Worm (Caenorhabditis elegans) whole organism, young adult: Measurements from ENCODE around the gene Y42H9AR.4.
A peak's percentile ranks its signal among the peaks of the same experiment; 100 is the strongest.

ENCODE experiments used
- F22D6.2 ChIP-seq: sonication (generic microtip); optimal IDR thresholded peaks from 2 replicates; lab custom pipeline; 2016; ENCODE audit warnings: mild to moderate bottlenecking, missing genetic modification characterization, missing compliant biosample characterization
- F23B12.7 ChIP-seq: sonication (generic microtip); optimal IDR thresholded peaks from 2 replicates; lab custom pipeline; 2017; ENCODE audit warnings: missing genetic modification characterization, mild to moderate bottlenecking, missing compliant biosample characterization, antibody characterized with exemption, moderate library complexity; ENCODE audit not compliant: insufficient read depth
- F33H1.4 ChIP-seq: fragments of 200-800 bp; sonication (Bioruptor generic); IDR thresholded peaks from 2 replicates; pipeline ENCODE4 v1.3.6; 2022; ENCODE audit warnings: missing genetic modification reagents, missing genetic modification characterization, missing compliant biosample characterization
- F37B4.10 ChIP-seq: fragments of 200-800 bp; sonication (Bioruptor generic); IDR thresholded peaks from 2 replicates; pipeline ENCODE4 v1.3.6; 2022; ENCODE audit warnings: missing genetic modification characterization, missing compliant biosample characterization
- F49E8.2 ChIP-seq: sonication (generic microtip); optimal IDR thresholded peaks from 3 replicates; lab custom pipeline; 2017; ENCODE audit warnings: missing genetic modification characterization, mild to moderate bottlenecking, missing compliant biosample characterization, antibody characterized with exemption, moderate library complexity; ENCODE audit not compliant: insufficient read depth
- F57C9.4 ChIP-seq: sonication (generic microtip); optimal IDR thresholded peaks from 2 replicates; lab custom pipeline; 2017; ENCODE audit warnings: mild to moderate bottlenecking, missing genetic modification characterization, missing compliant biosample characterization
- K12H6.12 ChIP-seq: fragments of 200-800 bp; sonication (Bioruptor generic); optimal IDR thresholded peaks from 2 replicates; lab custom pipeline; 2018; ENCODE audit warnings: mild to moderate bottlenecking, missing genetic modification characterization, missing compliant biosample characterization
- Y53F4B.3 ChIP-seq: fragments of 200-800 bp; sonication (Bioruptor generic); IDR thresholded peaks from 2 replicates; pipeline ENCODE4 v1.3.6; 2022; ENCODE audit warnings: missing genetic modification reagents, missing genetic modification characterization, missing compliant biosample characterization
- Y53G8AR.9 ChIP-seq: fragments of 200-800 bp; sonication (Bioruptor generic); conservative IDR thresholded peaks from 2 replicates; pipeline ENCODE4 v1.3.6; 2022; ENCODE audit warnings: missing genetic modification reagents, missing genetic modification characterization, missing compliant biosample characterization
- ama-1 ChIP-seq, 3 experiments: fragments of 150-350 bp in 1 of 3; sonication (generic microtip) in 2 of 3; optimal IDR thresholded peaks; 2 replicates each; lab custom pipeline; 2014 to 2018; ENCODE audit warnings: missing biosample characterization in 2 of 3, missing genetic modification characterization in 2 of 3, missing genetic modification reagents in 2 of 3
- aptf-3 ChIP-seq: fragments of 200-800 bp; sonication (Bioruptor generic); IDR thresholded peaks from 2 replicates; pipeline ENCODE4 v1.3.6; 2022; ENCODE audit warnings: missing genetic modification characterization, missing compliant biosample characterization
- athp-1 ChIP-seq: sonication (generic microtip); optimal IDR thresholded peaks from 2 replicates; lab custom pipeline; 2017; ENCODE audit warnings: mild to moderate bottlenecking, missing genetic modification characterization, missing compliant biosample characterization
- cebp-2 ChIP-seq: fragments of 200-800 bp; sonication (Bioruptor generic); IDR thresholded peaks from 2 replicates; pipeline ENCODE4 v1.3.6; 2022; ENCODE audit warnings: missing genetic modification characterization, missing compliant biosample characterization
- ceh-27 ChIP-seq: fragments of 200-800 bp; sonication (Bioruptor generic); optimal IDR thresholded peaks from 2 replicates; lab custom pipeline; 2018; ENCODE audit warnings: mild to moderate bottlenecking, missing genetic modification characterization, moderate library complexity, missing compliant biosample characterization
- ceh-40 ChIP-seq: fragments of 200-800 bp; sonication (Bioruptor generic); IDR thresholded peaks from 2 replicates; pipeline ENCODE4 v1.3.6; 2022; ENCODE audit warnings: missing genetic modification characterization, missing compliant biosample characterization
- ceh-79 ChIP-seq: sonication (generic microtip); optimal IDR thresholded peaks from 2 replicates; lab custom pipeline; 2017; ENCODE audit warnings: mild to moderate bottlenecking, missing genetic modification characterization, missing compliant biosample characterization
- chd-7 ChIP-seq: sonication (generic microtip); optimal IDR thresholded peaks from 2 replicates; lab custom pipeline; 2016; ENCODE audit warnings: mild to moderate bottlenecking, missing genetic modification characterization, moderate library complexity, missing compliant biosample characterization
- dpff-1 ChIP-seq: sonication (generic microtip); optimal IDR thresholded peaks from 2 replicates; lab custom pipeline; 2017; ENCODE audit warnings: mild to moderate bottlenecking, missing genetic modification characterization, missing compliant biosample characterization
- dpl-1 ChIP-seq: fragments of 150-350 bp; optimal IDR thresholded peaks from 2 replicates; lab custom pipeline; 2014; ENCODE audit warnings: missing biosample characterization, missing genetic modification reagents, missing genetic modification characterization
- egl-18 ChIP-seq: fragments of 200-800 bp; sonication (Bioruptor generic); IDR thresholded peaks from 2 replicates; pipeline ENCODE4 v1.3.6; 2022; ENCODE audit warnings: missing genetic modification reagents, missing genetic modification characterization, missing compliant biosample characterization
- gei-17 ChIP-seq: fragments of 200-800 bp; sonication (Bioruptor generic); optimal IDR thresholded peaks from 2 replicates; lab custom pipeline; 2018; ENCODE audit warnings: mild to moderate bottlenecking, missing genetic modification characterization, missing compliant biosample characterization
- hmg-1.2 ChIP-seq: fragments of 200-800 bp; sonication (Bioruptor generic); IDR thresholded peaks from 2 replicates; pipeline ENCODE4 v1.3.6; 2022; ENCODE audit warnings: missing genetic modification reagents, missing genetic modification characterization, missing compliant biosample characterization
- hmg-20 ChIP-seq: fragments of 200-800 bp; sonication (Bioruptor generic); IDR thresholded peaks from 2 replicates; pipeline ENCODE4 v1.3.6; 2022; ENCODE audit warnings: missing genetic modification reagents, missing genetic modification characterization, missing compliant biosample characterization
- hsf-1 ChIP-seq: fragments of 200-800 bp; sonication (Bioruptor generic); IDR thresholded peaks from 2 replicates; pipeline ENCODE4 v1.3.6; 2022; ENCODE audit warnings: missing genetic modification reagents, missing genetic modification characterization, missing compliant biosample characterization
- lag-1 ChIP-seq: fragments of 200-800 bp; sonication (Bioruptor generic); IDR thresholded peaks from 2 replicates; pipeline ENCODE4 v1.3.6; 2022; ENCODE audit warnings: missing genetic modification reagents, missing genetic modification characterization, missing compliant biosample characterization
- let-526 ChIP-seq: fragments of 200-800 bp; sonication (Bioruptor generic); IDR thresholded peaks from 2 replicates; pipeline ENCODE4 v1.3.6; 2022; ENCODE audit warnings: missing genetic modification reagents, missing genetic modification characterization, missing compliant biosample characterization
- lin-26 ChIP-seq: fragments of 200-800 bp; sonication (Bioruptor generic); IDR thresholded peaks from 2 replicates; pipeline ENCODE4 v1.3.6; 2022; ENCODE audit warnings: missing genetic modification reagents, missing genetic modification characterization, missing compliant biosample characterization
- lin-54 ChIP-seq: fragments of 200-800 bp; sonication (Bioruptor generic); optimal IDR thresholded peaks from 2 replicates; lab custom pipeline; 2018; ENCODE audit warnings: mild to moderate bottlenecking, missing genetic modification characterization, missing compliant biosample characterization
- lsy-27 ChIP-seq: sonication (generic microtip); optimal IDR thresholded peaks from 2 replicates; lab custom pipeline; 2017; ENCODE audit warnings: missing genetic modification characterization, mild to moderate bottlenecking, missing compliant biosample characterization, antibody characterized with exemption, missing genotype, borderline replicate concordance; ENCODE audit not compliant: insufficient read depth
- madf-10 ChIP-seq: sonication (generic microtip); optimal IDR thresholded peaks from 2 replicates; lab custom pipeline; 2016; ENCODE audit warnings: mild to moderate bottlenecking, missing genetic modification characterization, missing compliant biosample characterization
- madf-6 ChIP-seq: fragments of 200-800 bp; sonication (Bioruptor generic); IDR thresholded peaks from 2 replicates; pipeline ENCODE4 v1.3.6; 2022; ENCODE audit warnings: missing genetic modification reagents, missing genetic modification characterization, missing compliant biosample characterization
- madf-8 ChIP-seq: fragments of 200-800 bp; sonication (Bioruptor generic); conservative IDR thresholded peaks from 2 replicates; pipeline ENCODE4 v1.3.6; 2022; ENCODE audit warnings: missing genetic modification reagents, missing genetic modification characterization, missing compliant biosample characterization
- mcd-1 ChIP-seq: fragments of 200-800 bp; sonication (Bioruptor generic); IDR thresholded peaks from 2 replicates; pipeline ENCODE4 v1.3.6; 2022; ENCODE audit warnings: missing genetic modification reagents, missing genetic modification characterization, missing compliant biosample characterization
- mes-4 ChIP-seq: sonication (generic microtip); optimal IDR thresholded peaks from 2 replicates; lab custom pipeline; 2016; ENCODE audit warnings: missing genotype, missing genetic modification characterization, missing compliant biosample characterization
- mxl-1 ChIP-seq: sonication (generic microtip); optimal IDR thresholded peaks from 2 replicates; lab custom pipeline; 2016; ENCODE audit warnings: missing genetic modification characterization, missing compliant biosample characterization
- nfya-1 ChIP-seq: sonication (generic microtip); optimal IDR thresholded peaks from 2 replicates; lab custom pipeline; 2017; ENCODE audit warnings: antibody characterized with exemption, missing compliant biosample characterization, missing genetic modification characterization, borderline replicate concordance; ENCODE audit not compliant: insufficient read depth
- nfyb-1 ChIP-seq: fragments of 200-800 bp; sonication (Bioruptor generic); IDR thresholded peaks from 2 replicates; pipeline ENCODE4 v1.3.6; 2022; ENCODE audit warnings: missing genetic modification reagents, missing genetic modification characterization, missing compliant biosample characterization
- nhr-27 ChIP-seq: fragments of 200-800 bp; sonication (Bioruptor generic); optimal IDR thresholded peaks from 2 replicates; lab custom pipeline; 2018; ENCODE audit warnings: mild to moderate bottlenecking, missing genetic modification characterization, moderate library complexity, missing compliant biosample characterization
- pbrm-1 ChIP-seq: fragments of 200-800 bp; sonication (Bioruptor generic); IDR thresholded peaks from 2 replicates; pipeline ENCODE4 v1.3.6; 2022; ENCODE audit warnings: missing genetic modification reagents, missing genetic modification characterization, missing compliant biosample characterization
- pha-4 ChIP-seq: fragments of 150-350 bp; sonication (generic microtip); optimal IDR thresholded peaks from 2 replicates; lab custom pipeline; 2014; ENCODE audit warnings: missing biosample characterization, missing genetic modification reagents, missing genetic modification characterization
- rpc-1 ChIP-seq, 2 experiments: fragments of 150-350 bp in 1 of 2; sonication (generic microtip) in 1 of 2; optimal IDR thresholded peaks; 2 replicates each; lab custom pipeline; 2014 to 2018; ENCODE audit warnings: missing biosample characterization in 1 of 2, missing genetic modification characterization in 1 of 2, missing genetic modification reagents in 1 of 2, missing genotype in 1 of 2
- sdz-38 ChIP-seq: sonication (generic microtip); optimal IDR thresholded peaks from 2 replicates; lab custom pipeline; 2016; ENCODE audit warnings: missing genotype, missing genetic modification characterization, missing compliant biosample characterization
- sea-2 ChIP-seq: fragments of 200-800 bp; sonication (Bioruptor generic); IDR thresholded peaks from 2 replicates; pipeline ENCODE4 v1.3.6; 2022; ENCODE audit warnings: missing genetic modification characterization, missing compliant biosample characterization
- snpc-1.3 ChIP-seq: sonication (generic microtip); optimal IDR thresholded peaks from 2 replicates; lab custom pipeline; 2017; ENCODE audit warnings: missing genetic modification characterization, mild to moderate bottlenecking, missing compliant biosample characterization, antibody characterized with exemption, moderate library complexity, missing genotype, missing genetic modification reagents; ENCODE audit not compliant: insufficient read depth
- snpc-3.4 ChIP-seq: sonication (generic microtip); optimal IDR thresholded peaks from 2 replicates; lab custom pipeline; 2017; ENCODE audit warnings: missing genetic modification characterization, mild to moderate bottlenecking, missing compliant biosample characterization, antibody characterized with exemption, moderate library complexity, missing genotype, missing genetic modification reagents
- unc-62 ChIP-seq: fragments of 150-350 bp; optimal IDR thresholded peaks from 2 replicates; lab custom pipeline; 2014; ENCODE audit warnings: missing biosample characterization, missing genetic modification reagents, missing genetic modification characterization
- zfh-2 ChIP-seq: fragments of 200-800 bp; sonication (Bioruptor generic); conservative IDR thresholded peaks from 2 replicates; pipeline ENCODE4 v1.3.6; 2022; ENCODE audit warnings: missing genetic modification reagents, missing genetic modification characterization, missing compliant biosample characterization
- ztf-22 ChIP-seq: fragments of 200-800 bp; sonication (Bioruptor generic); optimal IDR thresholded peaks from 2 replicates; lab custom pipeline; 2018; ENCODE audit warnings: mild to moderate bottlenecking, missing genetic modification characterization, moderate library complexity, missing compliant biosample characterization

Y42H9AR.4 gene

DNA sequence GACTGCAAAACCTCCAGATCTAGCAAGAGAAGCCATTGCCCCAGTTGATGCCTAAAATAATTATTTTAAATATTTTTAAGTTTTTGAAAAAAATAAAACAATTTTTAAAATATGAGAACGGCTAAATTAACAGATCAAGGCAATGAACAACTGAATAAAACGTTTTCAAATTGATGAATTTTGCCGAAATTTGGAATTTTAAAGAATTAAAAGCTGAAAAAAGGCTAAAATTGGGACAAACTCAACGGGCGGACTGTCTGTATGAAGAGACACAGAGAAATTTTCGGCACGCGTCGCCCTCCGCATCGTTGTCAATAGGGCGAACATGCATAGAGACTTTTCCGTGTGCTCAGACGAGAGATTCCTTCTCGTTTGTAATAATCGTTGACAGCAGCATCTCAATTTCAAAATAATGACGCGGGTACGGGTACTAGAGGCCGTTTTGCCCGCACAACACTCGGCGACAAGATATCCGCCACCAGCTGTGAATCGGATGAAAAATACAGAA, 24.0 kb upstream of the Y42H9AR.4 start, which contains the start of the genes isp-1 and islo-1 (continued):
- no peak for TF ChIP-seq snpc-1.3
- peak; percentile 33 for TF ChIP-seq dpl-1
- no peak for TF ChIP-seq rpc-1 (optimal IDR thresholded peaks at IDR 0.05; lab: Kevin White, UChicago)
- no peak for TF ChIP-seq rpc-1 (tag; optimal IDR thresholded peaks at IDR 0.05; lab: Kevin White, UChicago)
- TF ChIP-seq lin-54 (GFP tag; lab: Kevin White, UChicago): no peak
- no peak for TF ChIP-seq madf-10 (tag; lab: Kevin White, UChicago)
- no peak for TF ChIP-seq chd-7 (tag; lab: Kevin White, UChicago)
- TF ChIP-seq gei-17 (GFP tag; lab: Kevin White, UChicago): no peak
- TF ChIP-seq pbrm-1: no peak
- TF ChIP-seq hmg-20 (GFP tag; lab: Robert Waterston, UW): no peak
- peak; percentile 13; the same call in 1 of the 2 replicates for TF ChIP-seq F33H1.4 (GFP tag; lab: Robert Waterston, UW)
- TF ChIP-seq ceh-27 (GFP tag; lab: Kevin White, UChicago): peak; percentile 25
- no peak for TF ChIP-seq sea-2 (GFP tag; lab: Robert Waterston, UW)
- no peak for TF ChIP-seq dpff-1 (tag; lab: Kevin White, UChicago)
- no peak for TF ChIP-seq egl-18 (GFP tag; lab: Robert Waterston, UW)
- peak; percentile 81 for TF ChIP-seq mcd-1 (GFP tag; lab: Robert Waterston, UW)
- TF ChIP-seq madf-6 (GFP tag; lab: Robert Waterston, UW): 0 out of 2 replicates have a peak, but pooled peaks have one; percentile 19
- no peak for TF ChIP-seq nfya-1 (tag; lab: Kevin White, UChicago)
- TF ChIP-seq hmg-1.2 (GFP tag; lab: Robert Waterston, UW): peak; percentile 38; the same call in 1 of the 2 replicates
- TF ChIP-seq ama-1 (optimal IDR thresholded peaks at IDR 0.05; lab: Kevin White, UChicago): no peak
- no peak for TF ChIP-seq ama-1 (GFP tag; optimal IDR thresholded peaks at IDR 0.05; lab: Kevin White, UChicago)
- no peak for TF ChIP-seq unc-62 (GFP tag; lab: Kevin White, UChicago)
- no peak for TF ChIP-seq F57C9.4 (tag; lab: Kevin White, UChicago)
- TF ChIP-seq ceh-79 (tag; lab: Kevin White, UChicago): no peak
- TF ChIP-seq F22D6.2 (tag; lab: Kevin White, UChicago): no peak
- peak; percentile 13; the same call in 1 of the 2 replicates for TF ChIP-seq madf-8
- TF ChIP-seq K12H6.12 (tag; lab: Kevin White, UChicago): peak; percentile 33
- no peak for TF ChIP-seq mes-4 (tag; lab: Kevin White, UChicago)
- no peak for TF ChIP-seq cebp-2 (GFP tag; lab: Robert Waterston, UW)
- TF ChIP-seq nfyb-1: no peak
- no peak for TF ChIP-seq nhr-27
- no peak for TF ChIP-seq sdz-38 (tag; lab: Kevin White, UChicago)
- TF ChIP-seq athp-1 (tag; lab: Kevin White, UChicago): no peak
- peak; percentile 67 for TF ChIP-seq F23B12.7 (tag; lab: Kevin White, UChicago)
- peak; percentile 1 for TF ChIP-seq F49E8.2 (tag; lab: Kevin White, UChicago)
- no peak for TF ChIP-seq pha-4 (tag; lab: Kevin White, UChicago)
- TF ChIP-seq lsy-27 (tag; lab: Kevin White, UChicago): no peak
- no peak for TF ChIP-seq lag-1 (GFP tag; lab: Robert Waterston, UW)
- no peak for TF ChIP-seq snpc-3.4 (tag; lab: Kevin White, UChicago)
- no peak for TF ChIP-seq aptf-3 (GFP tag; lab: Robert Waterston, UW)
- TF ChIP-seq ceh-40 (GFP tag; lab: Robert Waterston, UW): no peak
- TF ChIP-seq zfh-2 (GFP tag; lab: Robert Waterston, UW): no peak
- no peak for TF ChIP-seq hsf-1 (GFP tag; lab: Robert Waterston, UW)
- no peak for TF ChIP-seq lin-26 (GFP tag; lab: Robert Waterston, UW)
- TF ChIP-seq mxl-1: no peak
- no peak for TF ChIP-seq Y53G8AR.9 (GFP tag; lab: Robert Waterston, UW)
- no peak for TF ChIP-seq Y53F4B.3 (GFP tag; lab: Robert Waterston, UW)
- TF ChIP-seq ztf-22: no peak
- no peak for TF ChIP-seq F37B4.10 (GFP tag; lab: Robert Waterston, UW)
- TF ChIP-seq let-526: no peak
